Fruit fly (Drosophila melanogaster) whole organism, pupa: ENCODE results near the gene CG14082.

Experiments used
- CG10348 ChIP-seq: fragments of 200-800 bp; sonication (Bioruptor generic); IDR thresholded peaks from 2 replicates; pipeline ENCODE4 v1.3.6; 2022; ENCODE audit warnings: missing biosample characterization, missing genetic modification characterization
- CG17806 ChIP-seq: fragments of 200-800 bp; sonication (Bioruptor generic); optimal IDR thresholded peaks from 2 replicates; lab custom pipeline; 2018; ENCODE audit warnings: missing biosample characterization, mild to moderate bottlenecking, missing genetic modification characterization, moderate library complexity
- CG4496 ChIP-seq: fragments of 200-800 bp; sonication (Bioruptor generic); IDR thresholded peaks from 3 replicates; pipeline ENCODE4 v1.3.6; 2022; ENCODE audit warnings: missing biosample characterization, missing genetic modification characterization
- CG8301 ChIP-seq: fragments of 200-800 bp; sonication (Bioruptor generic); optimal IDR thresholded peaks from 2 replicates; lab custom pipeline; 2018; ENCODE audit warnings: missing biosample characterization, mild to moderate bottlenecking, missing genetic modification characterization
- CG9948 ChIP-seq: fragments of 200-800 bp; sonication (Bioruptor generic); optimal IDR thresholded peaks from 2 replicates; lab custom pipeline; 2018; ENCODE audit warnings: missing biosample characterization, mild to moderate bottlenecking, missing genetic modification characterization, moderate library complexity
- D1 ChIP-seq: fragments of 200-800 bp; sonication (Bioruptor generic); optimal IDR thresholded peaks from 2 replicates; lab custom pipeline; 2018; ENCODE audit warnings: missing biosample characterization, mild to moderate bottlenecking, missing genetic modification characterization, moderate library complexity
- EcR ChIP-seq: fragments of 200-800 bp; sonication (Bioruptor generic); optimal IDR thresholded peaks from 3 replicates; lab custom pipeline; 2019; ENCODE audit warnings: missing biosample characterization, missing genetic modification characterization, mild to moderate bottlenecking, moderate library complexity, missing genetic modification reagents
- Pif1A ChIP-seq: fragments of 200-800 bp; sonication (Bioruptor generic); optimal IDR thresholded peaks from 3 replicates; lab custom pipeline; 2016; ENCODE audit warnings: missing biosample characterization, missing genetic modification characterization
- Pif1B ChIP-seq: fragments of 200-800 bp; sonication (Bioruptor generic); optimal IDR thresholded peaks from 3 replicates; lab custom pipeline; 2016; ENCODE audit warnings: missing biosample characterization, missing genetic modification characterization
- Snoo ChIP-seq: fragments of 200-800 bp; sonication (Bioruptor generic); optimal IDR thresholded peaks from 3 replicates; lab custom pipeline; 2017; ENCODE audit warnings: missing biosample characterization, mild to moderate bottlenecking, missing genetic modification characterization, inconsistent platforms

- no peak for TF ChIP-seq CG9948
- peak; percentile 0 for TF ChIP-seq Snoo (tag; lab: Kevin White, UChicago)
- TF ChIP-seq Pif1B, result peak; percentile 39
- TF ChIP-seq CG4496, result no peak; the same call in 2 of the 3 replicates
- TF ChIP-seq CG17806 (tag; lab: Kevin White, UChicago), result no peak
- TF ChIP-seq Pif1A (GFP tag; lab: Kevin White, UChicago), result no peak
- peak; percentile 64 for TF ChIP-seq EcR (GFP tag; lab: Kevin White, UChicago)
- TF ChIP-seq CG10348 (GFP tag; lab: Robert Waterston, UW), result no peak
- no peak for TF ChIP-seq D1 (tag; lab: Kevin White, UChicago)
- TF ChIP-seq CG8301 (tag; lab: Kevin White, UChicago), result no peak
Observed at dm6 chr3L:19091423-19092124, 47.2 kb downstream of the CG14082 start.
